Fruit fly (Drosophila melanogaster) whole organism, embryonic: ENCODE results near the gene Ubqn.
A peak's percentile ranks its signal among the peaks of the same experiment; 100 is the strongest.

ENCODE experiments used
- Bteb2 ChIP-seq: fragments of 200-800 bp; sonication (Bioruptor generic); optimal IDR thresholded peaks from 2 replicates; lab custom pipeline; 2016; ENCODE audit warnings: missing biosample characterization, missing genetic modification characterization
- CG10209 ChIP-seq: fragments of 200-800 bp; sonication (Bioruptor generic); optimal IDR thresholded peaks from 3 replicates; lab custom pipeline; 2017; ENCODE audit warnings: missing biosample characterization, mild to moderate bottlenecking, missing genetic modification characterization, missing genetic modification reagents
- CG10366 ChIP-seq: fragments of 200-800 bp; sonication (Bioruptor generic); IDR thresholded peaks from 2 replicates; pipeline ENCODE4 v1.3.6; 2022; ENCODE audit warnings: missing biosample characterization, missing genetic modification characterization
- CG12071 ChIP-seq: fragments of 200-800 bp; sonication (Bioruptor generic); optimal IDR thresholded peaks from 3 replicates; lab custom pipeline; 2018; ENCODE audit warnings: missing biosample characterization, mild to moderate bottlenecking, missing genetic modification characterization
- CG13894 ChIP-seq: fragments of 200-800 bp; sonication (Bioruptor generic); optimal IDR thresholded peaks from 3 replicates; lab custom pipeline; 2018; ENCODE audit warnings: missing biosample characterization, mild to moderate bottlenecking, missing genetic modification characterization, moderate library complexity
- CG4328 ChIP-seq: fragments of 200-800 bp; sonication (Bioruptor generic); optimal IDR thresholded peaks from 3 replicates; lab custom pipeline; 2017; ENCODE audit warnings: missing biosample characterization, missing genetic modification reagents, missing genetic modification characterization
- CG4424 ChIP-seq: fragments of 200-800 bp; sonication (Bioruptor generic); optimal IDR thresholded peaks from 3 replicates; lab custom pipeline; 2016; ENCODE audit warnings: missing biosample characterization, missing genetic modification characterization
- CG8281 ChIP-seq: fragments of 200-800 bp; sonication (Bioruptor generic); optimal IDR thresholded peaks from 2 replicates; lab custom pipeline; 2018; ENCODE audit warnings: missing biosample characterization, mild to moderate bottlenecking, missing genetic modification characterization, moderate library complexity
- CG8290 ChIP-seq, 3 experiments: fragments of 200-800 bp; sonication (Bioruptor generic); optimal IDR thresholded peaks; 2 replicates each; lab custom pipeline; 2016 to 2019; ENCODE audit warnings: missing biosample characterization in 3 of 3, missing genetic modification characterization in 3 of 3, mild to moderate bottlenecking in 2 of 3, moderate library complexity in 1 of 3
- Chrac-16 ChIP-seq: fragments of 200-800 bp; sonication (Bioruptor generic); optimal IDR thresholded peaks from 3 replicates; lab custom pipeline; 2016; ENCODE audit warnings: missing biosample characterization, missing genetic modification characterization
- Dad ChIP-seq: fragments of 200-800 bp; sonication (Bioruptor generic); optimal IDR thresholded peaks from 3 replicates; lab custom pipeline; 2016; ENCODE audit warnings: missing biosample characterization, missing genetic modification characterization
- Dp ChIP-seq: fragments of 200-800 bp; sonication (Bioruptor generic); optimal IDR thresholded peaks from 2 replicates; lab custom pipeline; 2018; ENCODE audit warnings: missing biosample characterization, mild to moderate bottlenecking, missing genetic modification characterization, moderate library complexity
- E2f2 ChIP-seq: fragments of 200-800 bp; sonication (Bioruptor generic); IDR thresholded peaks from 2 replicates; pipeline ENCODE4 v1.3.6; 2022; ENCODE audit warnings: missing biosample characterization, missing genetic modification characterization
- Eip74EF ChIP-seq, 2 experiments: fragments of 200-800 bp in 1 of 2; fragments of >200 bp in 1 of 2; sonication (Bioruptor generic) in 1 of 2; optimal IDR thresholded peaks; 2 replicates each; lab custom pipeline; 2017 to 2019; ENCODE audit warnings: missing biosample characterization in 2 of 2, missing genetic modification characterization in 2 of 2, mild to moderate bottlenecking in 1 of 2, moderate library complexity in 1 of 2
- Elba2 ChIP-seq: fragments of 200-800 bp; sonication (Bioruptor generic); optimal IDR thresholded peaks from 3 replicates; lab custom pipeline; 2016; ENCODE audit warnings: missing biosample characterization, missing genetic modification characterization
- Ets97D ChIP-seq: fragments of 200-800 bp; sonication (Bioruptor generic); optimal IDR thresholded peaks from 3 replicates; lab custom pipeline; 2016; ENCODE audit warnings: missing biosample characterization, missing genetic modification characterization
- Fer2 ChIP-seq: fragments of 200-800 bp; sonication (Bioruptor generic); optimal IDR thresholded peaks from 2 replicates; lab custom pipeline; 2018; ENCODE audit warnings: missing biosample characterization, mild to moderate bottlenecking, missing genetic modification characterization, moderate library complexity
- H15 ChIP-seq: fragments of 200-800 bp; sonication (Bioruptor generic); IDR thresholded peaks from 3 replicates; pipeline ENCODE4 v1.3.6; 2022; ENCODE audit warnings: missing biosample characterization, missing genetic modification characterization
- HLH54F ChIP-seq: fragments of 200-800 bp; sonication (Bioruptor generic); optimal IDR thresholded peaks from 3 replicates; lab custom pipeline; 2016; ENCODE audit warnings: missing biosample characterization, missing genetic modification characterization
- Hand ChIP-seq: fragments of 200-800 bp; sonication (Bioruptor generic); optimal IDR thresholded peaks from 2 replicates; lab custom pipeline; 2017; ENCODE audit warnings: mild to moderate bottlenecking, missing biosample characterization, missing genetic modification reagents, missing genetic modification characterization
- Jarid2 ChIP-seq: fragments of 200-800 bp; sonication (Bioruptor generic); optimal IDR thresholded peaks from 3 replicates; lab custom pipeline; 2017; ENCODE audit warnings: mild to moderate bottlenecking, missing biosample characterization, missing genetic modification reagents, missing genetic modification characterization
- Kr ChIP-seq: fragments of 200-800 bp; sonication (Bioruptor generic); optimal IDR thresholded peaks from 2 replicates; lab custom pipeline; 2017; ENCODE audit warnings: missing biosample characterization, mild to moderate bottlenecking, missing genetic modification characterization
- Lim3 ChIP-seq: fragments of 200-800 bp; sonication (Bioruptor generic); IDR thresholded peaks from 2 replicates; pipeline ENCODE4 v1.3.6; 2022; ENCODE audit warnings: missing biosample characterization, missing genetic modification characterization
- MBD-R2 ChIP-seq: fragments of 200-800 bp; sonication (Bioruptor generic); IDR thresholded peaks from 2 replicates; pipeline ENCODE4 v1.3.6; 2022; ENCODE audit warnings: missing biosample characterization, missing genetic modification characterization
- Pdp1 ChIP-seq, 2 experiments: fragments of 200-800 bp; sonication (Bioruptor generic); optimal IDR thresholded peaks; 3 replicates each; lab custom pipeline; 2016; ENCODE audit warnings: missing biosample characterization in 2 of 2, missing genetic modification characterization in 2 of 2, mild to moderate bottlenecking in 1 of 2, moderate library complexity in 1 of 2
- Sry-β ChIP-seq: fragments of 200-800 bp; sonication (Bioruptor generic); optimal IDR thresholded peaks from 2 replicates; lab custom pipeline; 2018; ENCODE audit warnings: missing biosample characterization, mild to moderate bottlenecking, missing genetic modification characterization, moderate library complexity
- Usf ChIP-seq: fragments of 200-800 bp; sonication (Bioruptor generic); optimal IDR thresholded peaks from 2 replicates; lab custom pipeline; 2017; ENCODE audit warnings: missing genotype, missing biosample characterization, missing genetic modification characterization
- Vsx1 ChIP-seq: fragments of 200-800 bp; sonication (Bioruptor generic); optimal IDR thresholded peaks from 2 replicates; lab custom pipeline; 2017; ENCODE audit warnings: missing biosample characterization, mild to moderate bottlenecking, missing genetic modification characterization, missing genetic modification reagents
- ab ChIP-seq: fragments of 200-800 bp; sonication (Bioruptor generic); optimal IDR thresholded peaks from 2 replicates; lab custom pipeline; 2016; ENCODE audit warnings: missing biosample characterization, missing genetic modification characterization
- ase ChIP-seq: fragments of 200-800 bp; sonication (Bioruptor generic); IDR thresholded peaks from 3 replicates; pipeline ENCODE4 v1.3.6; 2022; ENCODE audit warnings: missing biosample characterization, missing genetic modification characterization
- bcd ChIP-seq: fragments of 200-800 bp; sonication (Bioruptor generic); optimal IDR thresholded peaks from 2 replicates; lab custom pipeline; 2017; ENCODE audit warnings: missing biosample characterization, mild to moderate bottlenecking, missing genetic modification characterization
- bowl ChIP-seq: fragments of 200-800 bp; sonication (Bioruptor generic); IDR thresholded peaks from 2 replicates; pipeline ENCODE4 v1.3.6; 2022; ENCODE audit warnings: missing biosample characterization, missing genetic modification characterization
- bsh ChIP-seq, 2 experiments: fragments of 200-800 bp; sonication (Bioruptor generic); optimal IDR thresholded peaks; 2 replicates each; lab custom pipeline; 2017 to 2018; ENCODE audit warnings: mild to moderate bottlenecking in 2 of 2, missing biosample characterization in 2 of 2, missing genetic modification characterization in 2 of 2, moderate library complexity in 1 of 2
- chinmo ChIP-seq: fragments of 200-800 bp; sonication (Bioruptor generic); IDR thresholded peaks from 4 replicates; pipeline ENCODE4 v1.3.6; 2022; ENCODE audit warnings: missing biosample characterization, missing genetic modification characterization; ENCODE audit not compliant: partially characterized antibody
- cwo ChIP-seq: fragments of 200-800 bp; sonication (Bioruptor generic); optimal IDR thresholded peaks from 3 replicates; lab custom pipeline; 2017; ENCODE audit warnings: missing biosample characterization, missing genetic modification characterization, mild to moderate bottlenecking, moderate library complexity, missing genetic modification reagents
- dpn ChIP-seq, 2 experiments: fragments of 200-800 bp; sonication (Bioruptor generic); optimal IDR thresholded peaks; 3 replicates each; lab custom pipeline; 2016; ENCODE audit warnings: missing biosample characterization in 2 of 2, missing genetic modification characterization in 2 of 2
- fru ChIP-seq: fragments of >200 bp; optimal IDR thresholded peaks from 2 replicates; lab custom pipeline; 2017
- gsb-n ChIP-seq: fragments of 200-800 bp; sonication (Bioruptor generic); optimal IDR thresholded peaks from 3 replicates; lab custom pipeline; 2018; ENCODE audit warnings: missing biosample characterization, mild to moderate bottlenecking, missing genetic modification characterization
- hb ChIP-seq: fragments of 200-800 bp; sonication (Bioruptor generic); IDR thresholded peaks from 3 replicates; pipeline ENCODE4 v1.3.6; 2022; ENCODE audit warnings: missing biosample characterization, missing genetic modification characterization; ENCODE audit not compliant: partially characterized antibody
- her ChIP-seq: fragments of 200-800 bp; sonication (Bioruptor generic); optimal IDR thresholded peaks from 2 replicates; lab custom pipeline; 2016; ENCODE audit warnings: missing biosample characterization, missing genetic modification characterization
- ind ChIP-seq: fragments of 200-800 bp; sonication (Bioruptor generic); optimal IDR thresholded peaks from 3 replicates; lab custom pipeline; 2016; ENCODE audit warnings: missing biosample characterization, missing genetic modification characterization
- jigr1 ChIP-seq: fragments of 200-800 bp; sonication (Bioruptor generic); IDR thresholded peaks from 3 replicates; pipeline ENCODE4 v1.3.6; 2022; ENCODE audit warnings: missing biosample characterization, missing genetic modification characterization
- lov ChIP-seq, 2 experiments: fragments of 200-800 bp in 1 of 2; fragments of >200 bp in 1 of 2; sonication (Bioruptor generic) in 1 of 2; IDR thresholded peaks in 1 of 2; optimal IDR thresholded peaks in 1 of 2; 2 replicates in 1 of 2; 3 replicates in 1 of 2; pipeline versions ENCODE4 v1.3.6 to Lab custom; 2017 to 2022; ENCODE audit warnings: missing biosample characterization in 1 of 2, missing genetic modification characterization in 1 of 2
- mam ChIP-seq: fragments of 200-800 bp; sonication (Bioruptor generic); optimal IDR thresholded peaks from 3 replicates; lab custom pipeline; 2016; ENCODE audit warnings: missing biosample characterization, missing genetic modification characterization
- pzg ChIP-seq: fragments of 200-800 bp; sonication (Bioruptor generic); optimal IDR thresholded peaks from 3 replicates; lab custom pipeline; 2018; ENCODE audit warnings: missing biosample characterization, mild to moderate bottlenecking, missing genetic modification characterization, moderate library complexity
- stwl ChIP-seq: fragments of 200-800 bp; sonication (Bioruptor generic); optimal IDR thresholded peaks from 3 replicates; lab custom pipeline; 2018; ENCODE audit warnings: missing biosample characterization, mild to moderate bottlenecking, missing genetic modification characterization, moderate library complexity
- ttk ChIP-seq: fragments of 200-800 bp; sonication (Bioruptor generic); IDR thresholded peaks from 2 replicates; pipeline ENCODE4 v2.1.2; 2022; ENCODE audit warnings: missing biosample characterization, missing genetic modification characterization
- usp ChIP-seq: fragments of >200 bp; optimal IDR thresholded peaks from 2 replicates; lab custom pipeline; 2017; ENCODE audit warnings: missing biosample characterization, missing genetic modification characterization
- zf30C ChIP-seq: fragments of 200-800 bp; sonication (Bioruptor generic); optimal IDR thresholded peaks from 3 replicates; lab custom pipeline; 2018; ENCODE audit warnings: missing biosample characterization, mild to moderate bottlenecking, missing genetic modification characterization

Ubqn gene

DNA sequence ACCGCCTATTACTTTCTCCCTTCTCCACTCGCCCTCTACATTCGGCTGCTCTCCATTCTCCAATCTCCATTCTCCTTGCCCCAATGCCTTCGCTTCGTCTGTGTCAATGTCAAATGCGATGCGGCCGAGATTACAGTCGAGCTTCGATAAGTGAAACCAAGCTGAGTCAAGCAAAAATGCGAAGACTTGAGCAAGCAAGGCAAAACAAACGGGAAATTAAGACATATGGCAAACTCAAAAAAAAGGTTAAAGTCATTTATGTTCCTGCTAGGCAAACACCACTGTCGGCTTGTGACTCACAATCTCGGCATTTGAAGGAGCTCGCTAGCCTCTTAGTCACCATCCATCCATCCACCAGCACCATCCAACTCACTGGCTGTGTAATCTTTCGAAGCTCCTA, 15.2 kb upstream of the Ubqn start:
- TF ChIP-seq hb (GFP tag; lab: Robert Waterston, UW): no peak
- TF ChIP-seq bcd (GFP tag; lab: Kevin White, UChicago): peak; percentile 91
- no peak for TF ChIP-seq fru (lab: Kevin White, UChicago)
- TF ChIP-seq Vsx1 (GFP tag; lab: Kevin White, UChicago): peak; percentile 91
- peak; percentile 54 for TF ChIP-seq Sry-β
- peak; percentile 12 for TF ChIP-seq Dp (GFP tag; lab: Kevin White, UChicago)
- TF ChIP-seq CG10209 (GFP tag; lab: Kevin White, UChicago): peak; percentile 93
- peak; percentile 98 for TF ChIP-seq dpn (GFP tag; optimal IDR thresholded peaks at IDR 0.05; lab: Kevin White, UChicago)
- TF ChIP-seq Kr (GFP tag; lab: Kevin White, UChicago): peak; percentile 79
- peak; percentile 97 for TF ChIP-seq CG10366 (GFP tag; lab: Robert Waterston, UW)
- TF ChIP-seq CG8281 (tag; lab: Kevin White, UChicago): peak; percentile 86
- TF ChIP-seq chinmo: no peak
- TF ChIP-seq mam: peak; percentile 99
- peak; percentile 90 for TF ChIP-seq H15 (GFP tag; lab: Robert Waterston, UW)
- no peak for TF ChIP-seq usp
- TF ChIP-seq CG8290 (GFP tag; optimal IDR thresholded peaks at IDR 0.05; lab: Kevin White, UChicago): peak; percentile 97
- TF ChIP-seq CG8290 (tag; optimal IDR thresholded peaks at IDR 0.05; lab: Kevin White, UChicago): peak; percentile 92 to 98
- peak; percentile 95 for TF ChIP-seq Bteb2 (GFP tag; lab: Kevin White, UChicago)
- TF ChIP-seq Elba2 (GFP tag; lab: Kevin White, UChicago): peak; percentile 69
- TF ChIP-seq E2f2 (GFP tag; lab: Robert Waterston, UW): peak; percentile 80
- peak; percentile 96 for TF ChIP-seq HLH54F (GFP tag; lab: Kevin White, UChicago)
- peak; percentile 96 for TF ChIP-seq ind (GFP tag; lab: Kevin White, UChicago)
- peak; percentile 98 for TF ChIP-seq Chrac-16 (GFP tag; lab: Kevin White, UChicago)
- TF ChIP-seq Usf (GFP tag; lab: Kevin White, UChicago): peak; percentile 97
- peak; percentile 94 for TF ChIP-seq CG4424 (GFP tag; lab: Kevin White, UChicago)
- TF ChIP-seq pzg: peak; percentile 19
- no peak for TF ChIP-seq CG13894 (tag; lab: Kevin White, UChicago)
- TF ChIP-seq Dad (GFP tag; lab: Kevin White, UChicago): peak; percentile 97
- TF ChIP-seq Fer2: peak; percentile 85
- TF ChIP-seq lov (optimal IDR thresholded peaks at IDR 0.05; lab: Kevin White, UChicago): no peak
- TF ChIP-seq lov (GFP tag; IDR thresholded peaks at IDR 0.05; lab: Robert Waterston, UW): peak; percentile 95
- TF ChIP-seq bowl: peak; percentile 93
- peak; percentile 97 for TF ChIP-seq her (GFP tag; lab: Kevin White, UChicago)
- TF ChIP-seq gsb-n (tag; lab: Kevin White, UChicago): peak; percentile 96
- peak; percentile 91 for TF ChIP-seq CG12071 (GFP tag; lab: Kevin White, UChicago)
- peak; percentile 86 for TF ChIP-seq cwo (GFP tag; lab: Kevin White, UChicago)
- peak; percentile 54 for TF ChIP-seq Jarid2 (GFP tag; lab: Kevin White, UChicago)
- peak; percentile 59 for TF ChIP-seq stwl (tag; lab: Kevin White, UChicago)
- peak; percentile 88 for TF ChIP-seq Hand
- TF ChIP-seq MBD-R2 (GFP tag; lab: Robert Waterston, UW): peak; percentile 83
- peak; percentile 89 for TF ChIP-seq Ets97D
- peak; percentile 94 for TF ChIP-seq ab (GFP tag; lab: Kevin White, UChicago)
- peak; percentile 64; the same call in 2 of the 3 replicates for TF ChIP-seq jigr1 (GFP tag; lab: Robert Waterston, UW)
- TF ChIP-seq Eip74EF (GFP tag; optimal IDR thresholded peaks at IDR 0.05; lab: Kevin White, UChicago): peak in 1 of 2 experiments; percentile 91
- peak; percentile 84 for TF ChIP-seq CG4328
- TF ChIP-seq ase (GFP tag; lab: Robert Waterston, UW): peak; percentile 86
- TF ChIP-seq Pdp1 (GFP tag; optimal IDR thresholded peaks at IDR 0.05; lab: Kevin White, UChicago): peak; percentile 96 to 98
- TF ChIP-seq bsh (GFP tag; optimal IDR thresholded peaks at IDR 0.05; lab: Kevin White, UChicago): peak; percentile 97 to 98
- peak; percentile 91 for TF ChIP-seq ttk
- no peak for TF ChIP-seq zf30C (GFP tag; lab: Kevin White, UChicago)
- TF ChIP-seq Lim3 (GFP tag; lab: Robert Waterston, UW): peak; percentile 83
